Fruit fly (Drosophila melanogaster) whole organism, embryonic: ENCODE measurements around the gene Hsp22.
A peak's percentile ranks its signal among the peaks of the same experiment; 100 is the strongest.

Experiments used
- Awh ChIP-seq: fragments of 200-800 bp; sonication (Bioruptor generic); IDR thresholded peaks from 2 replicates; pipeline ENCODE4, ENCODE4 v1.3.6; 2022; ENCODE audit warnings: missing biosample characterization, missing genetic modification characterization
- B-H2 ChIP-seq: fragments of 200-800 bp; sonication (Bioruptor generic); optimal IDR thresholded peaks from 2 replicates; lab custom pipeline; 2018; ENCODE audit warnings: missing biosample characterization, mild to moderate bottlenecking, missing genetic modification characterization
- Blimp-1 ChIP-seq: fragments of 200-800 bp; sonication (Bioruptor generic); optimal IDR thresholded peaks from 3 replicates; lab custom pipeline; 2018; ENCODE audit warnings: missing biosample characterization, missing genetic modification characterization, mild to moderate bottlenecking, moderate library complexity, missing genetic modification reagents
- CG11093 ChIP-seq: fragments of 200-800 bp; sonication (Bioruptor generic); IDR thresholded peaks from 3 replicates; pipeline ENCODE4 v1.3.6; 2022; ENCODE audit warnings: missing biosample characterization, missing genetic modification characterization
- CG11456 ChIP-seq: fragments of 200-800 bp; sonication (Bioruptor generic); IDR thresholded peaks from 3 replicates; pipeline ENCODE4 v1.3.6; 2022; ENCODE audit warnings: missing biosample characterization, missing genetic modification characterization
- CG12391 ChIP-seq: fragments of 200-800 bp; sonication (Bioruptor generic); optimal IDR thresholded peaks from 3 replicates; lab custom pipeline; 2018; ENCODE audit warnings: missing biosample characterization, mild to moderate bottlenecking, missing genetic modification characterization, moderate library complexity
- CG12659 ChIP-seq: fragments of 200-800 bp; sonication (Bioruptor generic); optimal IDR thresholded peaks from 3 replicates; lab custom pipeline; 2017; ENCODE audit warnings: mild to moderate bottlenecking, missing biosample characterization, missing genetic modification reagents, missing genetic modification characterization
- CG13296 ChIP-seq: fragments of 200-800 bp; sonication (Bioruptor generic); optimal IDR thresholded peaks from 3 replicates; lab custom pipeline; 2018; ENCODE audit warnings: missing biosample characterization, mild to moderate bottlenecking, missing genetic modification characterization
- CG15011 ChIP-seq: fragments of 200-800 bp; sonication (Bioruptor generic); optimal IDR thresholded peaks from 3 replicates; lab custom pipeline; 2018; ENCODE audit warnings: missing biosample characterization, mild to moderate bottlenecking, missing genetic modification characterization
- CG18599 ChIP-seq: fragments of 200-800 bp; sonication (Bioruptor generic); optimal IDR thresholded peaks from 3 replicates; lab custom pipeline; 2017; ENCODE audit warnings: missing biosample characterization, missing genetic modification characterization, mild to moderate bottlenecking, moderate library complexity, missing genetic modification reagents
- CG18619 ChIP-seq: fragments of 200-800 bp; sonication (Bioruptor generic); optimal IDR thresholded peaks from 3 replicates; lab custom pipeline; 2017; ENCODE audit warnings: missing biosample characterization, mild to moderate bottlenecking, missing genetic modification characterization
- CG31365 ChIP-seq: fragments of 200-800 bp; sonication (Bioruptor generic); optimal IDR thresholded peaks from 2 replicates; lab custom pipeline; 2018; ENCODE audit warnings: missing biosample characterization, mild to moderate bottlenecking, missing genetic modification characterization
- CG3995 ChIP-seq: fragments of 200-800 bp; sonication (Bioruptor generic); optimal IDR thresholded peaks from 3 replicates; lab custom pipeline; 2016; ENCODE audit warnings: missing biosample characterization, missing genetic modification characterization
- CG4328 ChIP-seq: fragments of 200-800 bp; sonication (Bioruptor generic); optimal IDR thresholded peaks from 3 replicates; lab custom pipeline; 2017; ENCODE audit warnings: missing biosample characterization, missing genetic modification reagents, missing genetic modification characterization
- CG43689 ChIP-seq: fragments of 200-800 bp; sonication (Bioruptor generic); IDR thresholded peaks from 2 replicates; pipeline ENCODE4 v1.3.6; 2022; ENCODE audit warnings: missing biosample characterization, missing genetic modification characterization
- CG4404 ChIP-seq: fragments of 200-800 bp; sonication (Bioruptor generic); IDR thresholded peaks from 2 replicates; pipeline ENCODE4 v1.3.6; 2022; ENCODE audit warnings: missing biosample characterization, missing genetic modification characterization
- CG6791 ChIP-seq: fragments of 200-800 bp; sonication (Bioruptor generic); IDR thresholded peaks from 3 replicates; pipeline ENCODE4 v1.3.6; 2022; ENCODE audit warnings: missing biosample characterization, missing genetic modification characterization; ENCODE audit not compliant: partially characterized antibody
- CG6813 ChIP-seq: fragments of 200-800 bp; sonication (Bioruptor generic); optimal IDR thresholded peaks from 2 replicates; lab custom pipeline; 2017; ENCODE audit warnings: missing biosample characterization, missing genetic modification characterization, mild to moderate bottlenecking, moderate library complexity, missing genetic modification reagents
- CG7556 ChIP-seq: fragments of 200-800 bp; sonication (Bioruptor generic); optimal IDR thresholded peaks from 2 replicates; lab custom pipeline; 2017; ENCODE audit warnings: missing biosample characterization, mild to moderate bottlenecking, missing genetic modification characterization
- CG8388 ChIP-seq: fragments of 200-800 bp; sonication (Bioruptor generic); optimal IDR thresholded peaks from 2 replicates; lab custom pipeline; 2019; ENCODE audit warnings: missing biosample characterization, mild to moderate bottlenecking, missing genetic modification characterization, moderate library complexity
- D ChIP-seq, 2 experiments: fragments of 200-800 bp in 1 of 2; fragments of >200 bp in 1 of 2; sonication (Bioruptor generic) in 1 of 2; optimal IDR thresholded peaks; 2 replicates in 1 of 2; 3 replicates in 1 of 2; lab custom pipeline; 2017; ENCODE audit warnings: mild to moderate bottlenecking in 1 of 2, missing biosample characterization in 1 of 2, missing genetic modification characterization in 1 of 2, missing genetic modification reagents in 1 of 2
- Doc3 ChIP-seq: fragments of 200-800 bp; sonication (Bioruptor generic); IDR thresholded peaks from 3 replicates; pipeline ENCODE4 v1.3.6; 2022; ENCODE audit warnings: missing biosample characterization, missing genetic modification characterization; ENCODE audit not compliant: partially characterized antibody
- Drgx ChIP-seq: fragments of 200-800 bp; sonication (Bioruptor generic); IDR thresholded peaks from 2 replicates; pipeline ENCODE4 v1.3.6; 2022; ENCODE audit warnings: missing biosample characterization, missing genetic modification characterization
- Hr78 ChIP-seq, 2 experiments: fragments of 200-800 bp in 1 of 2; fragments of >200 bp in 1 of 2; sonication (Bioruptor generic) in 1 of 2; optimal IDR thresholded peaks; 2 replicates each; lab custom pipeline; 2017 to 2019; ENCODE audit warnings: missing biosample characterization in 2 of 2, missing genetic modification characterization in 2 of 2, mild to moderate bottlenecking in 1 of 2, moderate library complexity in 1 of 2
- Kr ChIP-seq: fragments of 200-800 bp; sonication (Bioruptor generic); optimal IDR thresholded peaks from 2 replicates; lab custom pipeline; 2017; ENCODE audit warnings: missing biosample characterization, mild to moderate bottlenecking, missing genetic modification characterization
- Lim3 ChIP-seq: fragments of 200-800 bp; sonication (Bioruptor generic); IDR thresholded peaks from 2 replicates; pipeline ENCODE4 v1.3.6; 2022; ENCODE audit warnings: missing biosample characterization, missing genetic modification characterization
- NC2β ChIP-seq: fragments of 200-800 bp; sonication (Bioruptor generic); optimal IDR thresholded peaks from 2 replicates; lab custom pipeline; 2016; ENCODE audit warnings: missing biosample characterization, missing genetic modification characterization
- Nf-YC ChIP-seq: fragments of 200-800 bp; optimal IDR thresholded peaks from 3 replicates; lab custom pipeline; 2019; ENCODE audit warnings: missing biosample characterization, mild to moderate bottlenecking, missing genetic modification characterization, moderate library complexity
- Optix ChIP-seq: fragments of 200-800 bp; sonication (Bioruptor generic); IDR thresholded peaks from 3 replicates; pipeline ENCODE4 v1.3.6; 2022; ENCODE audit warnings: missing biosample characterization, missing genetic modification characterization
- Ravus ChIP-seq: fragments of 200-800 bp; sonication (Bioruptor generic); IDR thresholded peaks from 2 replicates; pipeline ENCODE4 v1.3.6; 2022; ENCODE audit warnings: missing biosample characterization, missing genetic modification characterization
- Tbp ChIP-seq: fragments of >200 bp; optimal IDR thresholded peaks from 2 replicates; lab custom pipeline; 2018; ENCODE audit warnings: missing biosample characterization, missing genetic modification characterization
- Vsx1 ChIP-seq: fragments of 200-800 bp; sonication (Bioruptor generic); optimal IDR thresholded peaks from 2 replicates; lab custom pipeline; 2017; ENCODE audit warnings: missing biosample characterization, mild to moderate bottlenecking, missing genetic modification characterization, missing genetic modification reagents
- cas ChIP-seq: fragments of 200-800 bp; sonication (Bioruptor generic); IDR thresholded peaks from 2 replicates; pipeline ENCODE4 v1.3.6; 2022; ENCODE audit warnings: missing biosample characterization, missing genetic modification characterization
- ci ChIP-seq: fragments of 200-800 bp; sonication (Bioruptor generic); IDR thresholded peaks from 3 replicates; pipeline ENCODE4 v1.3.6; 2022; ENCODE audit warnings: missing biosample characterization, missing genetic modification characterization
- disco-r ChIP-seq: fragments of 200-800 bp; sonication (Bioruptor generic); optimal IDR thresholded peaks from 2 replicates; lab custom pipeline; 2016; ENCODE audit warnings: missing biosample characterization, missing genetic modification characterization
- eve ChIP-seq, 2 experiments: fragments of >200 bp; optimal IDR thresholded peaks; 2 replicates each; lab custom pipeline; 2017; ENCODE audit warnings: missing biosample characterization in 2 of 2, missing genetic modification characterization in 2 of 2
- gcm ChIP-seq: fragments of 200-800 bp; sonication (Bioruptor generic); optimal IDR thresholded peaks from 2 replicates; lab custom pipeline; 2019; ENCODE audit warnings: missing biosample characterization, mild to moderate bottlenecking, missing genetic modification characterization, moderate library complexity
- grau ChIP-seq: fragments of 200-800 bp; optimal IDR thresholded peaks from 3 replicates; lab custom pipeline; 2019; ENCODE audit warnings: missing biosample characterization, mild to moderate bottlenecking, missing genetic modification characterization, moderate library complexity
- gt ChIP-seq: fragments of 200-800 bp; sonication (Bioruptor generic); IDR thresholded peaks from 2 replicates; pipeline ENCODE4 v1.3.6; 2022; ENCODE audit warnings: missing biosample characterization, missing genetic modification characterization
- hkb ChIP-seq, 2 experiments: fragments of 200-800 bp in 1 of 2; fragments of >200 bp in 1 of 2; sonication (Bioruptor generic) in 1 of 2; IDR thresholded peaks in 1 of 2; optimal IDR thresholded peaks in 1 of 2; 2 replicates each; pipeline versions ENCODE4 v1.3.6 to Lab custom; 2017 to 2022; ENCODE audit warnings: missing biosample characterization in 1 of 2, missing genetic modification characterization in 1 of 2
- klu ChIP-seq: fragments of 200-800 bp; sonication (Bioruptor generic); IDR thresholded peaks from 2 replicates; pipeline ENCODE4 v1.3.6; 2022; ENCODE audit warnings: missing biosample characterization, missing genetic modification characterization
- maf-S ChIP-seq: fragments of 200-800 bp; sonication (Bioruptor generic); optimal IDR thresholded peaks from 2 replicates; lab custom pipeline; 2016; ENCODE audit warnings: missing biosample characterization, missing genetic modification characterization
- mld ChIP-seq: fragments of 200-800 bp; sonication (Bioruptor generic); IDR thresholded peaks from 3 replicates; pipeline ENCODE4 v1.3.6; 2022; ENCODE audit warnings: missing biosample characterization, missing genetic modification characterization; ENCODE audit not compliant: partially characterized antibody
- pb ChIP-seq: fragments of 200-800 bp; sonication (Bioruptor generic); optimal IDR thresholded peaks from 3 replicates; lab custom pipeline; 2016; ENCODE audit warnings: missing biosample characterization, missing genetic modification characterization
- peb ChIP-seq: fragments of 200-800 bp; sonication (Bioruptor generic); IDR thresholded peaks from 2 replicates; pipeline ENCODE4 v1.3.6; 2022; ENCODE audit warnings: missing biosample characterization, missing genetic modification characterization
- seq ChIP-seq: fragments of 200-800 bp; sonication (Bioruptor generic); IDR thresholded peaks from 2 replicates; pipeline ENCODE4 v1.3.6; 2022; ENCODE audit warnings: missing biosample characterization, missing genetic modification characterization
- sug ChIP-seq: fragments of 200-800 bp; optimal IDR thresholded peaks from 2 replicates; lab custom pipeline; 2019; ENCODE audit warnings: missing biosample characterization, mild to moderate bottlenecking, missing genetic modification characterization, moderate library complexity
- toy ChIP-seq: fragments of 200-800 bp; sonication (Bioruptor generic); IDR thresholded peaks from 2 replicates; pipeline ENCODE4 v1.3.6; 2022; ENCODE audit warnings: missing biosample characterization, missing genetic modification characterization
- trh ChIP-seq: fragments of 200-800 bp; sonication (Bioruptor generic); optimal IDR thresholded peaks from 2 replicates; lab custom pipeline; 2016; ENCODE audit warnings: missing biosample characterization, missing genetic modification characterization
- wor ChIP-seq: fragments of 200-800 bp; sonication (Bioruptor generic); IDR thresholded peaks from 2 replicates; pipeline ENCODE4 v1.3.6; 2022; ENCODE audit warnings: missing biosample characterization, missing genetic modification characterization

The Hsp22 gene

DNA sequence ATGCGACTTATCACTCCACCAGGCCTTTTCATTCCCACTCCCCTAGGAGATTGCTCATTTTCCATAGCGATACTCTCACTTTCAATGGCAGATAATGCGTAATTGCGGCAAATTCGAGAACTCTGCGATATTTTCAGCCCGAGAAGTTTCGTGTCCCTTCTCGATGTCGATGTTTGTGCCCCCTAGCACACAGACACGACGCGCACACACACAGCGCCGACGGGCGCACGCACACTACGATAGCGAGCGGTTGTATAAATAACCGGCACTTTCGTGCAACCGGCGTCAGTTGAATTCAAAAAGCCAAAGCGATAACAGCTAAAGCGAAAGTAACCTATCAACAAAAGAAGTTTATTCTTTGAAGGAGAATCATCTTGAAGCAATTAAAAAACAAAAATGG lies 8.9 kb downstream of the Hsp22 start, which contains the start of gene Hsp23 (continued):
- TF ChIP-seq CG6813 (GFP tag; lab: Kevin White, UChicago) (no peak), Drgx (peak; percentile 6; the same call in 1 of the 2 replicates), Awh (GFP tag; lab: Robert Waterston, UW) (no peak), Lim3 (GFP tag; lab: Robert Waterston, UW) (no peak), CG12659 (GFP tag; lab: Kevin White, UChicago) (no peak), Doc3 (GFP tag; lab: Robert Waterston, UW) (no peak), CG4404 (GFP tag; lab: Robert Waterston, UW) (no peak), CG13296 (no peak), sug (tag; lab: Kevin White, UChicago) (no peak), Ravus (GFP tag; lab: Robert Waterston, UW) (no peak), NC2β (no peak), CG12391 (no peak), cas (no peak), ci (GFP tag; lab: Robert Waterston, UW) (0 out of 3 replicates have a peak, but pooled peaks have one; percentile 10), CG18599 (GFP tag; lab: Kevin White, UChicago) (no peak), gt (GFP tag; lab: Robert Waterston, UW) (no peak), CG11456 (GFP tag; lab: Robert Waterston, UW) (no peak), gcm (GFP tag; lab: Kevin White, UChicago) (no peak), CG31365 (tag; lab: Kevin White, UChicago) (no peak), disco-r (no peak), Optix (GFP tag; lab: Robert Waterston, UW) (no peak), D (optimal IDR thresholded peaks at IDR 0.05; lab: Kevin White, UChicago) (no peak), D (GFP tag; optimal IDR thresholded peaks at IDR 0.05; lab: Kevin White, UChicago) (no peak), Kr (GFP tag; lab: Kevin White, UChicago) (no peak), Nf-YC (tag; lab: Kevin White, UChicago) (peak; percentile 6), CG8388 (GFP tag; lab: Kevin White, UChicago) (no peak), Blimp-1 (GFP tag; lab: Kevin White, UChicago) (peak; percentile 68), CG11093 (GFP tag; lab: Robert Waterston, UW) (no peak), Vsx1 (GFP tag; lab: Kevin White, UChicago) (no peak), CG7556 (GFP tag; lab: Kevin White, UChicago) (no peak), seq (GFP tag; lab: Robert Waterston, UW) (no peak), trh (GFP tag; lab: Kevin White, UChicago) (no peak), CG6791 (GFP tag; lab: Robert Waterston, UW) (peak; percentile 57; the same call in 2 of the 3 replicates), maf-S (GFP tag; lab: Kevin White, UChicago) (no peak), mld (0 out of 3 replicates have a peak, but pooled peaks have one; percentile 15), CG4328 (GFP tag; lab: Kevin White, UChicago) (no peak), hkb (optimal IDR thresholded peaks at IDR 0.05; lab: Kevin White, UChicago) (no peak), hkb (GFP tag; IDR thresholded peaks at IDR 0.05; lab: Robert Waterston, UW) (no peak), Hr78 (GFP tag; optimal IDR thresholded peaks at IDR 0.05; lab: Kevin White, UChicago) (no peak), Tbp (no peak), wor (GFP tag; lab: Robert Waterston, UW) (no peak), CG15011 (GFP tag; lab: Kevin White, UChicago) (no peak), CG18619 (GFP tag; lab: Kevin White, UChicago) (no peak), B-H2 (GFP tag; lab: Kevin White, UChicago) (no peak), grau (tag; lab: Kevin White, UChicago) (no peak), eve (GFP tag; optimal IDR thresholded peaks at IDR 0.05; lab: Kevin White, UChicago) (no peak), toy (GFP tag; lab: Robert Waterston, UW) (no peak), CG3995 (GFP tag; lab: Kevin White, UChicago) (no peak), klu (GFP tag; lab: Robert Waterston, UW) (no peak), peb (no peak), CG43689 (GFP tag; lab: Robert Waterston, UW) (no peak), pb (no peak)
